Worm (Caenorhabditis elegans) whole organism, mixed stage, embryonic: Measurements from ENCODE around the gene K07F5.8.

Source experiments
- M03D4.4 ChIP-seq: sonication (generic microtip); optimal IDR thresholded peaks from 2 replicates; lab custom pipeline; 2017; ENCODE audit warnings: mild to moderate bottlenecking, missing genetic modification characterization, missing compliant biosample characterization
- bed-3 ChIP-seq: fragments of 200-800 bp; sonication (Bioruptor generic); optimal IDR thresholded peaks from 3 replicates; lab custom pipeline; 2018; ENCODE audit warnings: mild to moderate bottlenecking, missing genetic modification characterization, moderate library complexity, missing compliant biosample characterization
- blmp-1 ChIP-seq: fragments of 150-350 bp; optimal IDR thresholded peaks from 2 replicates; lab custom pipeline; 2014; ENCODE audit warnings: missing biosample characterization, missing genetic modification characterization
- ceh-39 ChIP-seq: fragments of 150-350 bp; optimal IDR thresholded peaks from 2 replicates; lab custom pipeline; 2014; ENCODE audit warnings: missing biosample characterization, missing genetic modification characterization
- ceh-43 ChIP-seq: fragments of 200-800 bp; sonication (Bioruptor generic); optimal IDR thresholded peaks from 2 replicates; lab custom pipeline; 2018; ENCODE audit warnings: mild to moderate bottlenecking, missing genetic modification characterization, moderate library complexity, missing compliant biosample characterization
- ces-1 ChIP-seq: fragments of 150-350 bp; optimal IDR thresholded peaks from 2 replicates; lab custom pipeline; 2014; ENCODE audit warnings: missing biosample characterization, missing genetic modification reagents, missing genetic modification characterization
- drap-1 ChIP-seq: fragments of 200-800 bp; sonication (Bioruptor generic); optimal IDR thresholded peaks from 3 replicates; lab custom pipeline; 2018; ENCODE audit warnings: mild to moderate bottlenecking, missing genetic modification characterization, missing compliant biosample characterization
- elt-1 ChIP-seq: sonication (generic microtip); optimal IDR thresholded peaks from 2 replicates; lab custom pipeline; 2017; ENCODE audit warnings: missing genetic modification characterization, mild to moderate bottlenecking, missing compliant biosample characterization, antibody characterized with exemption, moderate library complexity, borderline replicate concordance; ENCODE audit not compliant: insufficient read depth
- elt-3 ChIP-seq: fragments of 150-350 bp; optimal IDR thresholded peaks from 2 replicates; lab custom pipeline; 2014; ENCODE audit warnings: missing biosample characterization, missing genetic modification characterization
- ham-2 ChIP-seq: fragments of 200-800 bp; sonication (Bioruptor generic); optimal IDR thresholded peaks from 2 replicates; lab custom pipeline; 2018; ENCODE audit warnings: mild to moderate bottlenecking, missing genetic modification characterization, missing compliant biosample characterization
- hlh-1 ChIP-seq: fragments of 150-350 bp; optimal IDR thresholded peaks from 2 replicates; lab custom pipeline; 2014; ENCODE audit warnings: missing biosample characterization, missing genetic modification reagents, missing genetic modification characterization
- lin-13 ChIP-seq: fragments of 150-350 bp; optimal IDR thresholded peaks from 2 replicates; lab custom pipeline; 2014; ENCODE audit warnings: missing biosample characterization, missing genetic modification characterization
- lin-32 ChIP-seq: fragments of 200-800 bp; sonication (Bioruptor generic); optimal IDR thresholded peaks from 2 replicates; lab custom pipeline; 2018; ENCODE audit warnings: mild to moderate bottlenecking, missing genetic modification characterization, missing compliant biosample characterization
- lsy-2 ChIP-seq: fragments of 150-350 bp; optimal IDR thresholded peaks from 2 replicates; lab custom pipeline; 2014; ENCODE audit warnings: missing biosample characterization, missing genetic modification characterization
- mab-5 ChIP-seq: fragments of 150-350 bp; optimal IDR thresholded peaks from 2 replicates; lab custom pipeline; 2014; ENCODE audit warnings: missing biosample characterization, missing genetic modification characterization
- mep-1 ChIP-seq: fragments of 150-350 bp; optimal IDR thresholded peaks from 2 replicates; lab custom pipeline; 2017; ENCODE audit warnings: missing biosample characterization, missing genetic modification reagents, missing genetic modification characterization, inconsistent platforms
- mls-2 ChIP-seq: sonication (generic microtip); optimal IDR thresholded peaks from 2 replicates; lab custom pipeline; 2016; ENCODE audit warnings: mild to moderate bottlenecking, missing genetic modification characterization, moderate library complexity, missing compliant biosample characterization
- nhr-12 ChIP-seq: fragments of 150-350 bp; optimal IDR thresholded peaks from 2 replicates; lab custom pipeline; 2014; ENCODE audit warnings: missing biosample characterization, missing genetic modification characterization
- nhr-2 ChIP-seq: fragments of 150-350 bp; optimal IDR thresholded peaks from 2 replicates; lab custom pipeline; 2014; ENCODE audit warnings: missing biosample characterization, missing genetic modification characterization
- nhr-237 ChIP-seq: fragments of 150-350 bp; optimal IDR thresholded peaks from 2 replicates; lab custom pipeline; 2014; ENCODE audit warnings: missing biosample characterization, missing genetic modification characterization
- nhr-28 ChIP-seq: fragments of 150-350 bp; optimal IDR thresholded peaks from 2 replicates; lab custom pipeline; 2014; ENCODE audit warnings: missing biosample characterization, missing genetic modification characterization
- pha-4 ChIP-seq: fragments of 150-350 bp; optimal IDR thresholded peaks from 2 replicates; lab custom pipeline; 2018; ENCODE audit warnings: missing biosample characterization, missing genetic modification reagents, missing genetic modification characterization
- snpc-4 ChIP-seq: fragments of 150-350 bp; optimal IDR thresholded peaks from 2 replicates; lab custom pipeline; 2014; ENCODE audit warnings: missing biosample characterization, missing genetic modification characterization
- sptf-1 ChIP-seq: sonication (generic microtip); optimal IDR thresholded peaks from 2 replicates; lab custom pipeline; 2017; ENCODE audit warnings: mild to moderate bottlenecking, missing genetic modification characterization, moderate library complexity, missing compliant biosample characterization
- tbx-8 ChIP-seq: fragments of 200-800 bp; sonication (Bioruptor generic); optimal IDR thresholded peaks from 2 replicates; lab custom pipeline; 2018; ENCODE audit warnings: mild to moderate bottlenecking, missing genetic modification characterization, moderate library complexity, missing compliant biosample characterization
- unc-120 ChIP-seq: sonication (generic microtip); optimal IDR thresholded peaks from 2 replicates; lab custom pipeline; 2017; ENCODE audit warnings: missing genetic modification characterization, missing compliant biosample characterization; ENCODE audit not compliant: poor library complexity, severe bottlenecking
- unc-62 ChIP-seq: fragments of 150-350 bp; optimal IDR thresholded peaks from 2 replicates; lab custom pipeline; 2014; ENCODE audit warnings: missing biosample characterization, missing genetic modification reagents, missing genetic modification characterization
- zip-8 ChIP-seq: fragments of 150-350 bp; optimal IDR thresholded peaks from 2 replicates; lab custom pipeline; 2014; ENCODE audit warnings: missing biosample characterization, missing genetic modification characterization
- ztf-11 ChIP-seq: fragments of 150-350 bp; optimal IDR thresholded peaks from 2 replicates; lab custom pipeline; 2014; ENCODE audit warnings: missing biosample characterization, missing genetic modification characterization

The K07F5.8 gene

DNA sequence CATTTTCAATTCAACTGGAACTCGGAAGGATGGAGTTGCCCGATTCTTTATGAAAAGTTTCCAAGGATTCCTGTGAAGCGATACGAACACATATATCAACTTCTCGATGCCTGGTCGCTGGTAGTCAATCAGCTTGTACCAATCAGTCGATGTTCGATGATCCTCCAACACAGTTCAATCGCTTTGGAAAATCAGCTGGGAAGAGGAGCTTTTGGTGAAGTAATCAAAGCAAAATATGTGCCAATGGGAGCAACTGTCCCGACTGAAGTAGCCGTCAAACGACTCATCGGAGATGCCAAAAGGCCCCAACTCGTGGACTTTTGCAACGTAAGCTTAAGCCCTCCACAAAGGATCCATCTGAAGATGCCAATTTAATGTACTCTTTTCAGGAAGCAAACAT, 16.2 kb downstream of the K07F5.8 start:
- TF ChIP-seq ceh-39 (no peak), nhr-28 (tag; lab: Kevin White, UChicago) (no peak), nhr-237 (tag; lab: Kevin White, UChicago) (no peak), nhr-12 (tag; lab: Kevin White, UChicago) (no peak), blmp-1 (tag; lab: Kevin White, UChicago) (no peak), ces-1 (GFP tag; lab: Kevin White, UChicago) (no peak), lin-32 (GFP tag; lab: Kevin White, UChicago) (no peak), unc-120 (tag; lab: Kevin White, UChicago) (no peak), mep-1 (tag; lab: Kevin White, UChicago) (no peak)

DNA sequence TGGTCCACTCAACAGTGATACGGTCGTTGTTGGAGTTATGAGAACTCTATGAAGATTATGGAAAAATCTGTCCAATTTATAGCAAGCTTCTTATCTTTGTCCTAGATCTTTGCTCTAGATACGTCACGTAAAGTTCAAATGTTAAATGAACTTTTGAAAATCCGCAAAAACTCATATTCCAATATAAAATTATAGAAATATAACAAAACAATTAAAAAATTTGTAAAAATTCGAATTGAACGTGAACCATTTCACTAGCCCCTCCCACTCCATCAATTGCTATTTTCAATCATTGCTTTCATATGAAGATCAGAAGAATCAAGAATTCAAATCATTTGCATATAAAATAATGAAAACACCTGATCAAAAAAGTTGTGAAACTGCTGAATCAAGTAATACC, 16.9 kb downstream of the K07F5.8 start, which contains the start of gene kin-21:
TSS of gene kin-21 (plus strand) at position 301 of the 400 bp plus-strand sequence.
- TF ChIP-seq ztf-11 (tag; lab: Kevin White, UChicago) (no peak), snpc-4 (tag; lab: Kevin White, UChicago) (no peak), ces-1 (GFP tag; lab: Kevin White, UChicago) (no peak), mep-1 (tag; lab: Kevin White, UChicago) (no peak), elt-1 (tag; lab: Kevin White, UChicago) (no peak), ceh-39 (no peak), zip-8 (tag; lab: Kevin White, UChicago) (no peak), bed-3 (no peak), hlh-1 (tag; lab: Kevin White, UChicago) (no peak), lin-32 (GFP tag; lab: Kevin White, UChicago) (no peak), drap-1 (no peak), mab-5 (tag; lab: Kevin White, UChicago) (no peak), lsy-2 (tag; lab: Kevin White, UChicago) (no peak), nhr-237 (tag; lab: Kevin White, UChicago) (no peak)

DNA sequence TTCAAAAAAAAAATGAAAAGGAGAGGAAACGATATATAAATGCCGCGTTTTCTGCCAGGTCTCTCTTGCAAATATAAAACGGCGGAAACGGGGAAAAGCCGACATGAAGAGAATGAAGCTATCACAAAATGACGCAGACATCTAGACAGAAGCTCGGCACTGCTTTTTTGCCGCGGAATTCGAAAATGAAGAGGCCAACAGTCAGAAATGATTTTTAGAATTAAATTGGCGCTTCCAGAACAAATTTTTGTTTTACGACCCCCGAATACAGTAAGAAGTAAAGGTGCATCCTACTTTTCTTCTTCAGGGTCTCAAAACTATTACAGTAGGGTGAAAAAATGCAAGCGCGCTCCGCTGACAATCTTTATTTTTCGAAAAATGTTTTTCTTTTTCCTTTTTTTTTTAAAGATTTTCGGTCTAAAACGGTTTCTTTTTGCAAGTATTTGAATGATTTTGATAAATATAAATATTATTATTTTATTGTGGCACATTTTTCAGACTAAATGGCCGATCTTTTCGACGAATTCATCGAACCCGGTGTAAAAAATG, 24.3 kb downstream of the K07F5.8 start, which contains the start of gene mtr-4:
TSS of gene mtr-4 (plus strand) at position 499 of the 549 bp plus-strand sequence.
- no peak for TF ChIP-seq ces-1 (GFP tag; lab: Kevin White, UChicago)
- TF ChIP-seq unc-120 (tag; lab: Kevin White, UChicago): no peak
- TF ChIP-seq blmp-1 (tag; lab: Kevin White, UChicago): no peak
- TF ChIP-seq mab-5 (tag; lab: Kevin White, UChicago): no peak
- no peak for TF ChIP-seq drap-1
- no peak for TF ChIP-seq nhr-28 (tag; lab: Kevin White, UChicago)
- no peak for TF ChIP-seq ham-2 (GFP tag; lab: Kevin White, UChicago)
- TF ChIP-seq unc-62 (GFP tag; lab: Kevin White, UChicago): no peak
- no peak for TF ChIP-seq nhr-2 (tag; lab: Kevin White, UChicago)
- no peak for TF ChIP-seq ceh-39
- no peak for TF ChIP-seq ceh-43 (GFP tag; lab: Kevin White, UChicago)
- no peak for TF ChIP-seq lin-13
- TF ChIP-seq pha-4 (tag; lab: Kevin White, UChicago): no peak
- TF ChIP-seq M03D4.4: no peak
- TF ChIP-seq tbx-8: no peak
- TF ChIP-seq snpc-4 (tag; lab: Kevin White, UChicago): no peak
- TF ChIP-seq, all 35 proteins: peak for 0

DNA sequence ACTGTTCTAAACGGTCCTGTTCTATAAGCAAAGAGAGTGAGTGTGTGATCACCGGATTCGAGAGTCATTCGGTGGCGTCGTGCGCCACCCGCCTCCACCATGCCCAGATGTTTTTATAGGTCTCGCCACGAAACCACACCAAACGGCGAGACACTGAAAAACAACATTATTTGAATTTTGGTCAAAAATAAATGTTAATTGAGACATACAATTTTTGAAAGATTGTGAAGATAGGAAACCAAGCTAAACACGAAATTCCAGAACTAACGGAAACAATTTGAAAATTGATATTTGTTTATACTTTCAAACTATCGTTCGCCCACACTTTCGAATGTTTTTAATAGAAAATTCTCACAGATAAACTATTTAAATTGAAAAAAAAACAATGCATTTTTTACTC, 25.0 kb downstream of the K07F5.8 start, which contains the start of gene catp-6:
TSS of gene catp-6 (minus strand) at position 101 of the 400 bp plus-strand sequence.
- TF ChIP-seq sptf-1 (no peak), mls-2 (no peak), lsy-2 (tag; lab: Kevin White, UChicago) (no peak), ztf-11 (tag; lab: Kevin White, UChicago) (no peak), elt-3 (tag; lab: Kevin White, UChicago) (no peak), ceh-39 (no peak), ces-1 (GFP tag; lab: Kevin White, UChicago) (no peak), tbx-8 (no peak), hlh-1 (tag; lab: Kevin White, UChicago) (no peak)

DNA sequence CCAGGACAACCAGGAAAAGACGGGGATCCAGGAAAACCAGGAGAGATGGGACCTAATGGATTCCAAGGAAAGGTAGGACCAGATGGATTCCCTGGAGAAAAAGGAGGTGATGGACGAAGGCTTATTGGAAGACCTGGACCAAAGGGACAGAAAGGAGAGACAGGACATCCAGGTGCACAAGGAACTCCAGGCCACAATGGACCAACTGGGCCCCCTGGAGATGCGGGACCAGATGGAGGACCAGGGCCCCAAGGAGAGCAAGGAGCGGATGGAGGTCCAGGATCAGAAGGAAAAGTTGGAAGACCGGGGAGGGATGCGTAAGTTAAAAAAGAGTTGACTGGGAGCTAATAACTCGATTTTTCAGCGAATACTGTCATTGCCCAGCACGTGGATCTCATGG, 26.9 kb downstream of the K07F5.8 start:
- no peak for TF ChIP-seq unc-120 (tag; lab: Kevin White, UChicago)
- TF ChIP-seq hlh-1 (tag; lab: Kevin White, UChicago): no peak
